Worm (Caenorhabditis elegans) whole organism, early embryonic: ENCODE measurements around the gene bli-1.

ENCODE experiments used
- B0310.2 ChIP-seq: sonication (generic microtip); optimal IDR thresholded peaks from 2 replicates; lab custom pipeline; 2016; ENCODE audit warnings: mild to moderate bottlenecking, missing genetic modification characterization, missing compliant biosample characterization
- F13C5.2 ChIP-seq: sonication (generic microtip); optimal IDR thresholded peaks from 2 replicates; lab custom pipeline; 2017; ENCODE audit warnings: mild to moderate bottlenecking, missing genetic modification characterization, inconsistent platforms, missing compliant biosample characterization
- ama-1 ChIP-seq: fragments of 150-350 bp; optimal IDR thresholded peaks from 2 replicates; lab custom pipeline; 2014
- ceh-13 ChIP-seq: fragments of 200-800 bp; sonication (Bioruptor generic); optimal IDR thresholded peaks from 2 replicates; lab custom pipeline; 2018; ENCODE audit warnings: mild to moderate bottlenecking, missing genetic modification characterization, missing compliant biosample characterization
- ceh-36 ChIP-seq: sonication (generic microtip); optimal IDR thresholded peaks from 2 replicates; lab custom pipeline; 2016; ENCODE audit warnings: missing genetic modification characterization, inconsistent platforms, missing compliant biosample characterization
- flt-1 ChIP-seq: fragments of 200-800 bp; sonication (Bioruptor generic); IDR thresholded peaks from 2 replicates; pipeline ENCODE4 v1.3.6; 2022; ENCODE audit warnings: missing genetic modification characterization, missing compliant biosample characterization
- hnd-1 ChIP-seq: sonication (generic microtip); optimal IDR thresholded peaks from 2 replicates; lab custom pipeline; 2016; ENCODE audit warnings: missing genetic modification characterization, missing compliant biosample characterization
- pes-1 ChIP-seq: fragments of 200-800 bp; sonication (Bioruptor generic); IDR thresholded peaks from 2 replicates; pipeline ENCODE4 v1.3.6; 2022; ENCODE audit warnings: missing genetic modification reagents, missing genetic modification characterization, missing compliant biosample characterization
- scrt-1 ChIP-seq: fragments of 200-800 bp; sonication (Bioruptor generic); IDR thresholded peaks from 2 replicates; pipeline ENCODE4 v1.3.6; 2022; ENCODE audit warnings: missing genetic modification characterization, missing compliant biosample characterization
- sea-1 ChIP-seq: fragments of 200-800 bp; sonication (Bioruptor generic); conservative IDR thresholded peaks from 2 replicates; pipeline ENCODE4 v1.3.6; 2022; ENCODE audit warnings: missing genetic modification characterization, missing compliant biosample characterization
- tbx-11 ChIP-seq: fragments of 200-800 bp; sonication (Bioruptor generic); IDR thresholded peaks from 2 replicates; pipeline ENCODE4 v1.3.6; 2022; ENCODE audit warnings: missing genetic modification characterization, missing compliant biosample characterization
- tbx-37 ChIP-seq: fragments of 200-800 bp; sonication (Bioruptor generic); conservative IDR thresholded peaks from 2 replicates; pipeline ENCODE4 v1.3.6; 2022; ENCODE audit warnings: missing genetic modification reagents, missing genetic modification characterization, missing compliant biosample characterization
- tra-4 ChIP-seq: sonication (generic microtip); optimal IDR thresholded peaks from 2 replicates; lab custom pipeline; 2017; ENCODE audit warnings: missing genetic modification characterization, missing compliant biosample characterization

DNA sequence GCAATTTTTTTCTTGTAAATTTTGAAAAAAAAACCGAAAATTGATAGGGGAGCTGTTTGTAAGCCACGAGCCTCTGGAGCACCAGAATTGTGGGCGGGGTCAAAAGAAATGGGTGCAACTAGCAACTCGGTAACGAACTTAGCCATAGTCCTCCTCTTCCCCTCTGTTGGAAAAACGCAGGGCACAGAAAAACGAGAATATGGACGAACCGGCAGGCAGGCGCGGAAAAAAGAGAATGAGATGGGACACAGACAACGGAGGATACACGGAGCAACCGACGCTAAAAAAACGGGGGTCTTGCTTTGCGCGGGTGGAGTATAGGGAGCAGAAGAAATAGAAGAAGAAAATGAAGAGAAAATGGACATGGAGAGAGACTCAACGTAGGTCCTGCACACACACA, 52.9 kb downstream of the bli-1 start:
- TF ChIP-seq ceh-36 (no peak), ama-1 (no peak), pes-1 (GFP tag; lab: Robert Waterston, UW) (no peak), hnd-1 (no peak), tbx-11 (GFP tag; lab: Robert Waterston, UW) (no peak), tra-4 (tag; lab: Kevin White, UChicago) (no peak), ceh-13 (GFP tag; lab: Kevin White, UChicago) (no peak), scrt-1 (no peak), tbx-37 (GFP tag; lab: Robert Waterston, UW) (no peak), sea-1 (GFP tag; lab: Robert Waterston, UW) (no peak), F13C5.2 (tag; lab: Kevin White, UChicago) (no peak), B0310.2 (tag; lab: Kevin White, UChicago) (no peak), flt-1 (GFP tag; lab: Robert Waterston, UW) (no peak)
